Fruit fly (Drosophila melanogaster) S2 (cell line): ENCODE results near the gene Rh4.

Experiments
- CG8478 ChIP-seq: fragments of >200 bp; optimal IDR thresholded peaks from 2 replicates; lab custom pipeline; 2018
- CTCF ChIP-seq, 2 experiments: fragments of >200 bp; optimal IDR thresholded peaks; 2 replicates each; lab custom pipeline; 2018

DNA sequence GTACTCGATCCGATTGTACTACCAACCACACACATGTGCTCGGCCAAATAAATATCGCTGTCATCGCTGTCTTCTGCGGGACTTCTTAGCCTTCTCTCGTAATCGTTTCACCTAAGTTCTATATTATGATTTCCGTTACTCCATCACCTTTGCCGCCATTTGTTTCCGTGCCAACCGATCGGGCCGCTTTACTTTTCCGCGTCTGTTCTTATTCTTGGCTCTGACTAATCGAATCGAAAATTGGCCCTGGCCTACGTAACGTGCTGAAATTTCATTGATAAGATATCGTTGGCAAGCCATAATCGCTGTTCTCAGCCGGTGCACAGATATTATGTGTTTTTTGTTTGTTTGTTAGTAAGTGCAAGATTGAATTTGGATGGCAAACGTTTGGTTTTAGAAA, 4.9 kb upstream of the Rh4 start:
- TF ChIP-seq CTCF (optimal IDR thresholded peaks at IDR 0.05; lab: Kevin White, UChicago) (no peak), CG8478 (lab: Kevin White, UChicago) (no peak)
